Worm (Caenorhabditis elegans) whole organism, young adult: ENCODE measurements around the gene smg-3.

Experiments used
- F33H1.4 ChIP-seq: fragments of 200-800 bp; sonication (Bioruptor generic); IDR thresholded peaks from 2 replicates; pipeline ENCODE4 v1.3.6; 2022; ENCODE audit warnings: missing genetic modification reagents, missing genetic modification characterization, missing compliant biosample characterization
- F37B4.10 ChIP-seq: fragments of 200-800 bp; sonication (Bioruptor generic); IDR thresholded peaks from 2 replicates; pipeline ENCODE4 v1.3.6; 2022; ENCODE audit warnings: missing genetic modification characterization, missing compliant biosample characterization
- F49E8.2 ChIP-seq: sonication (generic microtip); optimal IDR thresholded peaks from 3 replicates; lab custom pipeline; 2017; ENCODE audit warnings: missing genetic modification characterization, mild to moderate bottlenecking, missing compliant biosample characterization, antibody characterized with exemption, moderate library complexity; ENCODE audit not compliant: insufficient read depth
- F57C9.4 ChIP-seq: sonication (generic microtip); optimal IDR thresholded peaks from 2 replicates; lab custom pipeline; 2017; ENCODE audit warnings: mild to moderate bottlenecking, missing genetic modification characterization, missing compliant biosample characterization
- K12H6.12 ChIP-seq: fragments of 200-800 bp; sonication (Bioruptor generic); optimal IDR thresholded peaks from 2 replicates; lab custom pipeline; 2018; ENCODE audit warnings: mild to moderate bottlenecking, missing genetic modification characterization, missing compliant biosample characterization
- Y67H2A.10 ChIP-seq: fragments of 200-800 bp; sonication (Bioruptor generic); conservative IDR thresholded peaks from 2 replicates; pipeline ENCODE4 v1.3.6; 2022; ENCODE audit warnings: missing genetic modification reagents, missing genetic modification characterization, missing compliant biosample characterization
- Y95B8A.8 ChIP-seq: fragments of 200-800 bp; sonication (Bioruptor generic); IDR thresholded peaks from 2 replicates; pipeline ENCODE4 v1.3.6; 2022; ENCODE audit warnings: missing genetic modification reagents, missing genetic modification characterization, missing compliant biosample characterization
- ama-1 ChIP-seq, 3 experiments: fragments of 150-350 bp in 1 of 3; sonication (generic microtip) in 2 of 3; optimal IDR thresholded peaks; 2 replicates each; lab custom pipeline; 2014 to 2018; ENCODE audit warnings: missing biosample characterization in 2 of 3, missing genetic modification characterization in 2 of 3, missing genetic modification reagents in 2 of 3
- atf-7 ChIP-seq: sonication (generic microtip); optimal IDR thresholded peaks from 2 replicates; lab custom pipeline; 2017; ENCODE audit warnings: mild to moderate bottlenecking, missing genetic modification characterization, missing compliant biosample characterization
- athp-1 ChIP-seq: sonication (generic microtip); optimal IDR thresholded peaks from 2 replicates; lab custom pipeline; 2017; ENCODE audit warnings: mild to moderate bottlenecking, missing genetic modification characterization, missing compliant biosample characterization
- cebp-2 ChIP-seq: fragments of 200-800 bp; sonication (Bioruptor generic); IDR thresholded peaks from 2 replicates; pipeline ENCODE4 v1.3.6; 2022; ENCODE audit warnings: missing genetic modification characterization, missing compliant biosample characterization
- dpl-1 ChIP-seq: fragments of 150-350 bp; optimal IDR thresholded peaks from 2 replicates; lab custom pipeline; 2014; ENCODE audit warnings: missing biosample characterization, missing genetic modification reagents, missing genetic modification characterization
- fkh-3 ChIP-seq: sonication (generic microtip); optimal IDR thresholded peaks from 2 replicates; lab custom pipeline; 2016; ENCODE audit warnings: mild to moderate bottlenecking, missing genetic modification characterization, missing compliant biosample characterization
- him-1 ChIP-seq: sonication (generic microtip); optimal IDR thresholded peaks from 2 replicates; lab custom pipeline; 2016; ENCODE audit warnings: missing genotype, missing genetic modification reagents, missing genetic modification characterization, missing compliant biosample characterization
- hmg-1.2 ChIP-seq: fragments of 200-800 bp; sonication (Bioruptor generic); IDR thresholded peaks from 2 replicates; pipeline ENCODE4 v1.3.6; 2022; ENCODE audit warnings: missing genetic modification reagents, missing genetic modification characterization, missing compliant biosample characterization
- let-526 ChIP-seq: fragments of 200-800 bp; sonication (Bioruptor generic); IDR thresholded peaks from 2 replicates; pipeline ENCODE4 v1.3.6; 2022; ENCODE audit warnings: missing genetic modification reagents, missing genetic modification characterization, missing compliant biosample characterization
- lin-26 ChIP-seq: fragments of 200-800 bp; sonication (Bioruptor generic); IDR thresholded peaks from 2 replicates; pipeline ENCODE4 v1.3.6; 2022; ENCODE audit warnings: missing genetic modification reagents, missing genetic modification characterization, missing compliant biosample characterization
- lin-35 ChIP-seq, 3 experiments: fragments of 150-350 bp in 2 of 3; sonication (generic microtip) in 1 of 3; optimal IDR thresholded peaks; 2 replicates each; lab custom pipeline; 2014 to 2018; ENCODE audit warnings: missing biosample characterization in 3 of 3, missing genetic modification characterization in 3 of 3, missing genetic modification reagents in 3 of 3
- lin-54 ChIP-seq: fragments of 200-800 bp; sonication (Bioruptor generic); optimal IDR thresholded peaks from 2 replicates; lab custom pipeline; 2018; ENCODE audit warnings: mild to moderate bottlenecking, missing genetic modification characterization, missing compliant biosample characterization
- lsl-1 ChIP-seq: fragments of 200-800 bp; sonication (Bioruptor generic); optimal IDR thresholded peaks from 2 replicates; lab custom pipeline; 2018; ENCODE audit warnings: mild to moderate bottlenecking, missing genetic modification characterization, moderate library complexity, missing compliant biosample characterization
- nhr-80 ChIP-seq: sonication (generic microtip); optimal IDR thresholded peaks from 2 replicates; lab custom pipeline; 2016; ENCODE audit warnings: missing genetic modification characterization, missing compliant biosample characterization
- repo-1 ChIP-seq: sonication (generic microtip); optimal IDR thresholded peaks from 2 replicates; lab custom pipeline; 2017; ENCODE audit warnings: mild to moderate bottlenecking, missing genetic modification characterization, missing compliant biosample characterization
- snpc-4 ChIP-seq, 5 experiments: fragments of 150-350 bp in 1 of 5; sonication (generic microtip) in 4 of 5; optimal IDR thresholded peaks; 2 replicates each; lab custom pipeline; 2014 to 2018; ENCODE audit warnings: missing genetic modification characterization in 5 of 5, missing biosample characterization in 3 of 5, antibody characterized with exemption in 2 of 5, mild to moderate bottlenecking in 2 of 5, missing compliant biosample characterization in 2 of 5, missing genotype in 2 of 5, moderate library complexity in 2 of 5, missing genetic modification reagents in 1 of 5
- somi-1 ChIP-seq: fragments of 200-800 bp; sonication (Bioruptor generic); optimal IDR thresholded peaks from 2 replicates; lab custom pipeline; 2018; ENCODE audit warnings: mild to moderate bottlenecking, missing genetic modification characterization, missing compliant biosample characterization
- tlf-1 ChIP-seq: fragments of 200-800 bp; sonication (Bioruptor generic); optimal IDR thresholded peaks from 2 replicates; lab custom pipeline; 2018; ENCODE audit warnings: mild to moderate bottlenecking, missing genetic modification characterization, missing compliant biosample characterization
- zim-3 ChIP-seq: sonication (generic microtip); optimal IDR thresholded peaks from 2 replicates; lab custom pipeline; 2017; ENCODE audit warnings: mild to moderate bottlenecking, missing genetic modification characterization, moderate library complexity, missing compliant biosample characterization
- ztf-28 ChIP-seq: fragments of 200-800 bp; sonication (Bioruptor generic); IDR thresholded peaks from 2 replicates; pipeline ENCODE4 v1.3.6; 2022; ENCODE audit warnings: missing genetic modification reagents, missing genetic modification characterization, missing compliant biosample characterization
- ztf-3 ChIP-seq: fragments of 200-800 bp; sonication (Bioruptor generic); optimal IDR thresholded peaks from 2 replicates; lab custom pipeline; 2018; ENCODE audit warnings: mild to moderate bottlenecking, missing genetic modification characterization, missing compliant biosample characterization

Gene smg-3

ce11 chrIV:6404871-6405270, 32.0 kb upstream of the smg-3 start, which contains the start of gene srv-13:
Gene srv-13 (plus strand): TSS chrIV:6405171.
- TF ChIP-seq let-526 (GFP tag; lab: Robert Waterston, UW) (no peak), him-1 (tag; lab: Kevin White, UChicago) (no peak), Y67H2A.10 (GFP tag; lab: Robert Waterston, UW) (no peak), ztf-28 (GFP tag; lab: Robert Waterston, UW) (no peak), lin-35 (GFP tag; optimal IDR thresholded peaks at IDR 0.05; lab: Kevin White, UChicago) (no peak), lin-26 (GFP tag; lab: Robert Waterston, UW) (no peak), F33H1.4 (GFP tag; lab: Robert Waterston, UW) (no peak), tlf-1 (GFP tag; lab: Kevin White, UChicago) (no peak), F49E8.2 (tag; lab: Kevin White, UChicago) (no peak), ama-1 (optimal IDR thresholded peaks at IDR 0.05; lab: Kevin White, UChicago) (no peak), ama-1 (GFP tag; optimal IDR thresholded peaks at IDR 0.05; lab: Kevin White, UChicago) (no peak)
- TF ChIP-seq, all 124 proteins: peak for 0

DNA sequence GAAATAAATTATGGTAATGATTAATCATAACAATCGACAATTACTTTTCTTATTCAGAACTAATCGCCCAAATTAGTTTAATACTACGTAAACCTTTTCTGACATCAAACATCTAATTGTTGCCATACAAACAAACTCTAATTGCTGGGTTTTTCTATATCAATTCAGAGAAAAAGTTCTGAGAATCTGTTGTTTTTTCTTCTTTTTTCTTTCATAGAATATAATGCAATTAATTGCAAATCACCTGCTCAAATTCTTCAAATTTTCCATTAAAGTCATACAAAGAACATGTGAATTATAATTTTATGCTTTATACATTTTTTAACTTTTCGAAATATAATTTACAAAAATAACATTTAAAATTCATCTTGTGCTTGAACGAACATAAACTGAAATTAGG, 30.5 kb upstream of the smg-3 start:
- no peak for TF ChIP-seq hmg-1.2 (GFP tag; lab: Robert Waterston, UW)
- no peak for TF ChIP-seq Y95B8A.8 (GFP tag; lab: Robert Waterston, UW)
- no peak for TF ChIP-seq cebp-2 (GFP tag; lab: Robert Waterston, UW)

ce11 chrIV:6402386-6402905, 29.6 kb upstream of the smg-3 start, which contains the start of gene sfrp-1:
Gene sfrp-1 (minus strand): TSS chrIV:6402436.
- TF ChIP-seq ztf-3 (GFP tag; lab: Kevin White, UChicago) = no peak
- no peak for TF ChIP-seq zim-3 (tag; lab: Kevin White, UChicago)
- TF ChIP-seq tlf-1 (GFP tag; lab: Kevin White, UChicago) = no peak
- no peak for TF ChIP-seq Y67H2A.10 (GFP tag; lab: Robert Waterston, UW)
- no peak for TF ChIP-seq F57C9.4 (tag; lab: Kevin White, UChicago)
- TF ChIP-seq lsl-1 = no peak
- no peak for TF ChIP-seq lin-54
- TF ChIP-seq dpl-1 = no peak
- TF ChIP-seq ama-1 (optimal IDR thresholded peaks at IDR 0.05; lab: Kevin White, UChicago) = no peak
- TF ChIP-seq ama-1 (GFP tag; optimal IDR thresholded peaks at IDR 0.05; lab: Kevin White, UChicago) = no peak

DNA sequence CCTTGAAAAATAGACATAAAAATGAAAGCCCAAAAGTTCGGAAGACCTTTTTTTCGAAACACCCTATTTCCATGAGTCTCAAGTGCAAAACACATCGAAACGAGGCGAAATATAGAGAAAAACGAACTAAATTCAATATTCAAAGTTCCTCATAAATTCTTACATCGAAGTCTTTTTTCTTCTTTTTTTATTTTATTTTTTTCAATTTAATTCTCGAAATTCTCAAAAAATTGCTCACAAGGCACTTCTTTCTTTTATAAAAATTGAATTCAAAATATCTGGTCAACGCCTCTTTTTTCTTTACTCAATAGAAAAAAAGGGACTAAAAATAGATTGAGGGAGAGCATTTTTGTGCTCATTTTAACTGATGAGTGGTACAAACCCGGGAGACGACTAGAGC, 22.3 kb upstream of the smg-3 start:
- TF ChIP-seq athp-1 (tag; lab: Kevin White, UChicago) (no peak), nhr-80 (no peak), lin-54 (no peak), atf-7 (tag; lab: Kevin White, UChicago) (no peak), fkh-3 (tag; lab: Kevin White, UChicago) (no peak), repo-1 (tag; lab: Kevin White, UChicago) (no peak), F37B4.10 (GFP tag; lab: Robert Waterston, UW) (no peak), snpc-4 (GFP tag; optimal IDR thresholded peaks at IDR 0.05; lab: Kevin White, UChicago) (no peak), snpc-4 (tag; optimal IDR thresholded peaks at IDR 0.05; lab: Kevin White, UChicago) (no peak)

ce11 chrIV:6393329-6393728, 20.4 kb upstream of the smg-3 start:
- TF ChIP-seq K12H6.12 (tag; lab: Kevin White, UChicago) = peak; percentile 30
- no peak for TF ChIP-seq somi-1 (GFP tag; lab: Kevin White, UChicago)

ce11 chrIV:6391566-6391965, 18.7 kb upstream of the smg-3 start:
- no peak for TF ChIP-seq ztf-3 (GFP tag; lab: Kevin White, UChicago)
